Worm (Caenorhabditis elegans) whole organism, young adult: Measurements from ENCODE around the gene vps-36.

Experiments
- F37B4.10 ChIP-seq: fragments of 200-800 bp; sonication (Bioruptor generic); IDR thresholded peaks from 2 replicates; pipeline ENCODE4 v1.3.6; 2022; ENCODE audit warnings: missing genetic modification characterization, missing compliant biosample characterization
- ceh-100 ChIP-seq: fragments of 200-800 bp; sonication (Bioruptor generic); IDR thresholded peaks from 2 replicates; pipeline ENCODE4 v1.3.6; 2022; ENCODE audit warnings: missing genetic modification reagents, missing genetic modification characterization, missing compliant biosample characterization

- TF ChIP-seq F37B4.10 (GFP tag; lab: Robert Waterston, UW) (no peak), ceh-100 (GFP tag; lab: Robert Waterston, UW) (no peak)
These were observed 31.0 kb downstream of the vps-36 start, which contains the start of gene F58B4.3 for ce11 chrV:10929511-10929910.
